Fruit fly (Drosophila melanogaster) whole organism, embryonic: ENCODE results near the gene CG33640.

Experiments
- BEAF-32 ChIP-seq: fragments of 200-800 bp; sonication (Bioruptor generic); optimal IDR thresholded peaks from 3 replicates; lab custom pipeline; 2017; ENCODE audit warnings: missing biosample characterization, missing genetic modification characterization, mild to moderate bottlenecking, moderate library complexity, missing genetic modification reagents
- CG10274 ChIP-seq: fragments of 200-800 bp; sonication (Bioruptor generic); optimal IDR thresholded peaks from 3 replicates; lab custom pipeline; 2017; ENCODE audit warnings: missing biosample characterization, mild to moderate bottlenecking, missing genetic modification characterization
- CG11696 ChIP-seq: fragments of 200-800 bp; sonication (Bioruptor generic); IDR thresholded peaks from 2 replicates; pipeline ENCODE4 v1.3.6; 2022; ENCODE audit warnings: missing biosample characterization, missing genetic modification characterization
- CG12236 ChIP-seq: fragments of 200-800 bp; sonication (Bioruptor generic); optimal IDR thresholded peaks from 2 replicates; lab custom pipeline; 2016; ENCODE audit warnings: missing biosample characterization, missing genetic modification characterization
- CG14014 ChIP-seq: fragments of 200-800 bp; sonication (Bioruptor generic); IDR thresholded peaks from 2 replicates; pipeline ENCODE4 v1.3.6; 2022; ENCODE audit warnings: missing biosample characterization, missing genetic modification characterization
- CG14050 ChIP-seq: fragments of 200-800 bp; sonication (Bioruptor generic); IDR thresholded peaks from 3 replicates; pipeline ENCODE4 v1.3.6; 2022; ENCODE audit warnings: missing biosample characterization, missing genetic modification characterization
- CG15011 ChIP-seq: fragments of 200-800 bp; sonication (Bioruptor generic); optimal IDR thresholded peaks from 3 replicates; lab custom pipeline; 2018; ENCODE audit warnings: missing biosample characterization, mild to moderate bottlenecking, missing genetic modification characterization
- CG15479 ChIP-seq: fragments of 200-800 bp; sonication (Bioruptor generic); optimal IDR thresholded peaks from 3 replicates; lab custom pipeline; 2019; ENCODE audit warnings: missing biosample characterization, mild to moderate bottlenecking, missing genetic modification characterization, moderate library complexity
- CG16815 ChIP-seq: fragments of 200-800 bp; sonication (Bioruptor generic); optimal IDR thresholded peaks from 3 replicates; lab custom pipeline; 2017; ENCODE audit warnings: missing biosample characterization, mild to moderate bottlenecking, missing genetic modification characterization
- CG17568 ChIP-seq: fragments of 200-800 bp; sonication (Bioruptor generic); optimal IDR thresholded peaks from 2 replicates; lab custom pipeline; 2018; ENCODE audit warnings: missing biosample characterization, mild to moderate bottlenecking, missing genetic modification characterization, moderate library complexity
- CG17829 ChIP-seq: fragments of 200-800 bp; optimal IDR thresholded peaks from 2 replicates; lab custom pipeline; 2019; ENCODE audit warnings: missing biosample characterization, mild to moderate bottlenecking, missing genetic modification characterization, moderate library complexity
- CG18476 ChIP-seq: fragments of 200-800 bp; sonication (Bioruptor generic); optimal IDR thresholded peaks from 2 replicates; lab custom pipeline; 2016; ENCODE audit warnings: missing biosample characterization, mild to moderate bottlenecking, missing genetic modification characterization
- CG31224 ChIP-seq: fragments of 200-800 bp; sonication (Bioruptor generic); IDR thresholded peaks from 2 replicates; pipeline ENCODE4 v1.3.6; 2022; ENCODE audit warnings: missing biosample characterization, missing genetic modification characterization
- CG31441 ChIP-seq: fragments of 200-800 bp; sonication (Bioruptor generic); IDR thresholded peaks from 2 replicates; pipeline ENCODE4 v1.3.6; 2022; ENCODE audit warnings: missing biosample characterization, missing genetic modification characterization
- CG3726 ChIP-seq: fragments of 200-800 bp; sonication (Bioruptor generic); IDR thresholded peaks from 3 replicates; pipeline ENCODE4, ENCODE4 v1.3.6; 2022; ENCODE audit warnings: missing biosample characterization, missing genetic modification characterization
- CG7271 ChIP-seq: fragments of 200-800 bp; sonication (Bioruptor generic); optimal IDR thresholded peaks from 2 replicates; lab custom pipeline; 2018; ENCODE audit warnings: missing biosample characterization, mild to moderate bottlenecking, missing genetic modification characterization, moderate library complexity
- CG7372 ChIP-seq: fragments of 200-800 bp; sonication (Bioruptor generic); IDR thresholded peaks from 2 replicates; pipeline ENCODE4 v1.3.6; 2022; ENCODE audit warnings: missing biosample characterization, missing genetic modification characterization
- CG7839 ChIP-seq: fragments of 200-800 bp; sonication (Bioruptor generic); optimal IDR thresholded peaks from 3 replicates; lab custom pipeline; 2018; ENCODE audit warnings: missing biosample characterization, mild to moderate bottlenecking, missing genetic modification characterization, moderate library complexity
- CG8281 ChIP-seq: fragments of 200-800 bp; sonication (Bioruptor generic); optimal IDR thresholded peaks from 2 replicates; lab custom pipeline; 2018; ENCODE audit warnings: missing biosample characterization, mild to moderate bottlenecking, missing genetic modification characterization, moderate library complexity
- D19B ChIP-seq: fragments of 200-800 bp; sonication (Bioruptor generic); optimal IDR thresholded peaks from 2 replicates; lab custom pipeline; 2017; ENCODE audit warnings: missing biosample characterization, mild to moderate bottlenecking, missing genetic modification characterization
- Dad ChIP-seq: fragments of 200-800 bp; sonication (Bioruptor generic); optimal IDR thresholded peaks from 3 replicates; lab custom pipeline; 2016; ENCODE audit warnings: missing biosample characterization, missing genetic modification characterization
- Dp ChIP-seq: fragments of 200-800 bp; sonication (Bioruptor generic); optimal IDR thresholded peaks from 2 replicates; lab custom pipeline; 2018; ENCODE audit warnings: missing biosample characterization, mild to moderate bottlenecking, missing genetic modification characterization, moderate library complexity
- Eip74EF ChIP-seq, 2 experiments: fragments of 200-800 bp in 1 of 2; fragments of >200 bp in 1 of 2; sonication (Bioruptor generic) in 1 of 2; optimal IDR thresholded peaks; 2 replicates each; lab custom pipeline; 2017 to 2019; ENCODE audit warnings: missing biosample characterization in 2 of 2, missing genetic modification characterization in 2 of 2, mild to moderate bottlenecking in 1 of 2, moderate library complexity in 1 of 2
- Ets65A ChIP-seq: fragments of 200-800 bp; sonication (Bioruptor generic); peaks from one replicate; lab custom pipeline; 2016; ENCODE audit warnings: missing biosample characterization, missing genetic modification characterization
- Hr3 ChIP-seq: fragments of 200-800 bp; sonication (Bioruptor generic); optimal IDR thresholded peaks from 3 replicates; lab custom pipeline; 2016; ENCODE audit warnings: missing biosample characterization, missing genetic modification characterization
- NFAT ChIP-seq: fragments of 200-800 bp; sonication (Bioruptor generic); IDR thresholded peaks from 2 replicates; pipeline ENCODE4 v1.3.6; 2022; ENCODE audit warnings: missing biosample characterization, missing genetic modification characterization
- Rx ChIP-seq: fragments of 200-800 bp; sonication (Bioruptor generic); IDR thresholded peaks from 2 replicates; pipeline ENCODE4 v1.3.6; 2022; ENCODE audit warnings: missing biosample characterization, missing genetic modification characterization
- Sox100B ChIP-seq: fragments of 200-800 bp; sonication (Bioruptor generic); optimal IDR thresholded peaks from 3 replicates; lab custom pipeline; 2018; ENCODE audit warnings: missing biosample characterization, mild to moderate bottlenecking, missing genetic modification characterization
- Spps ChIP-seq: fragments of 200-800 bp; sonication (Bioruptor generic); optimal IDR thresholded peaks from 2 replicates; lab custom pipeline; 2018; ENCODE audit warnings: missing biosample characterization, mild to moderate bottlenecking, missing genetic modification characterization
- az2 ChIP-seq: fragments of 200-800 bp; sonication (Bioruptor generic); optimal IDR thresholded peaks from 3 replicates; lab custom pipeline; 2016; ENCODE audit warnings: missing biosample characterization, missing genetic modification characterization
- bigmax ChIP-seq: fragments of 200-800 bp; sonication (Bioruptor generic); optimal IDR thresholded peaks from 2 replicates; lab custom pipeline; 2018; ENCODE audit warnings: missing biosample characterization, mild to moderate bottlenecking, missing genetic modification characterization
- bsh ChIP-seq, 2 experiments: fragments of 200-800 bp; sonication (Bioruptor generic); optimal IDR thresholded peaks; 2 replicates each; lab custom pipeline; 2017 to 2018; ENCODE audit warnings: mild to moderate bottlenecking in 2 of 2, missing biosample characterization in 2 of 2, missing genetic modification characterization in 2 of 2, moderate library complexity in 1 of 2
- cg ChIP-seq: fragments of 200-800 bp; sonication (Bioruptor generic); optimal IDR thresholded peaks from 3 replicates; lab custom pipeline; 2019; ENCODE audit warnings: missing biosample characterization, mild to moderate bottlenecking, missing genetic modification characterization, moderate library complexity
- chif ChIP-seq, 2 experiments: fragments of 200-800 bp; sonication (Bioruptor generic); optimal IDR thresholded peaks; 3 replicates each; lab custom pipeline; 2016; ENCODE audit warnings: missing biosample characterization in 2 of 2, missing genetic modification characterization in 2 of 2
- chn ChIP-seq: fragments of 200-800 bp; sonication (Bioruptor generic); optimal IDR thresholded peaks from 2 replicates; lab custom pipeline; 2016; ENCODE audit warnings: missing biosample characterization, missing genetic modification characterization
- corto ChIP-seq: fragments of 200-800 bp; sonication (Bioruptor generic); optimal IDR thresholded peaks from 2 replicates; lab custom pipeline; 2016; ENCODE audit warnings: missing biosample characterization, mild to moderate bottlenecking, missing genetic modification characterization, moderate library complexity
- danr ChIP-seq: fragments of 200-800 bp; sonication (Bioruptor generic); IDR thresholded peaks from 2 replicates; pipeline ENCODE4 v1.3.6; 2022; ENCODE audit warnings: missing biosample characterization, missing genetic modification characterization
- dmrt11E ChIP-seq: fragments of 200-800 bp; sonication (Bioruptor generic); optimal IDR thresholded peaks from 3 replicates; lab custom pipeline; 2018; ENCODE audit warnings: missing biosample characterization, mild to moderate bottlenecking, missing genetic modification characterization, moderate library complexity
- dysf ChIP-seq: fragments of 200-800 bp; sonication (Bioruptor generic); IDR thresholded peaks from 3 replicates; pipeline ENCODE4 v1.3.6; 2022; ENCODE audit warnings: missing biosample characterization, missing genetic modification characterization
- fru ChIP-seq: fragments of >200 bp; optimal IDR thresholded peaks from 2 replicates; lab custom pipeline; 2017
- ftz-f1 ChIP-seq: fragments of 200-800 bp; sonication (Bioruptor generic); optimal IDR thresholded peaks from 2 replicates; lab custom pipeline; 2016; ENCODE audit warnings: missing biosample characterization, missing genetic modification characterization
- gfzf ChIP-seq: fragments of 200-800 bp; sonication (Bioruptor generic); optimal IDR thresholded peaks from 2 replicates; lab custom pipeline; 2016; ENCODE audit warnings: missing biosample characterization, mild to moderate bottlenecking, missing genetic modification characterization, moderate library complexity
- ken ChIP-seq: fragments of 200-800 bp; sonication (Bioruptor generic); IDR thresholded peaks from 3 replicates; pipeline ENCODE4 v1.3.6; 2022; ENCODE audit warnings: missing biosample characterization, missing genetic modification characterization
- lmd ChIP-seq: fragments of 200-800 bp; sonication (Bioruptor generic); IDR thresholded peaks from 2 replicates; pipeline ENCODE4 v1.3.6; 2022; ENCODE audit warnings: missing biosample characterization, missing genetic modification characterization
- prd ChIP-seq, 3 experiments: fragments of >200 bp in 2 of 3; fragments of 200-800 bp in 1 of 3; sonication (Bioruptor generic) in 1 of 3; optimal IDR thresholded peaks in 2 of 3; IDR thresholded peaks in 1 of 3; 2 replicates in 2 of 3; 3 replicates in 1 of 3; pipeline versions ENCODE4 v1.3.6 to Lab custom; 2017 to 2022; ENCODE audit warnings: missing biosample characterization in 1 of 3, missing genetic modification characterization in 1 of 3
- schlank ChIP-seq: fragments of 200-800 bp; sonication (Bioruptor generic); optimal IDR thresholded peaks from 2 replicates; lab custom pipeline; 2018; ENCODE audit warnings: missing biosample characterization, mild to moderate bottlenecking, missing genetic modification characterization
- slp2 ChIP-seq: fragments of 200-800 bp; sonication (Bioruptor generic); optimal IDR thresholded peaks from 2 replicates; lab custom pipeline; 2016; ENCODE audit warnings: missing biosample characterization, missing genetic modification characterization
- sob ChIP-seq: fragments of 200-800 bp; sonication (Bioruptor generic); IDR thresholded peaks from 2 replicates; pipeline ENCODE4 v1.3.6; 2022; ENCODE audit warnings: missing biosample characterization, missing genetic modification characterization
- tup ChIP-seq: fragments of 200-800 bp; sonication (Bioruptor generic); optimal IDR thresholded peaks from 2 replicates; lab custom pipeline; 2016; ENCODE audit warnings: missing biosample characterization, mild to moderate bottlenecking, missing genetic modification characterization, moderate library complexity

Gene CG33640

DNA sequence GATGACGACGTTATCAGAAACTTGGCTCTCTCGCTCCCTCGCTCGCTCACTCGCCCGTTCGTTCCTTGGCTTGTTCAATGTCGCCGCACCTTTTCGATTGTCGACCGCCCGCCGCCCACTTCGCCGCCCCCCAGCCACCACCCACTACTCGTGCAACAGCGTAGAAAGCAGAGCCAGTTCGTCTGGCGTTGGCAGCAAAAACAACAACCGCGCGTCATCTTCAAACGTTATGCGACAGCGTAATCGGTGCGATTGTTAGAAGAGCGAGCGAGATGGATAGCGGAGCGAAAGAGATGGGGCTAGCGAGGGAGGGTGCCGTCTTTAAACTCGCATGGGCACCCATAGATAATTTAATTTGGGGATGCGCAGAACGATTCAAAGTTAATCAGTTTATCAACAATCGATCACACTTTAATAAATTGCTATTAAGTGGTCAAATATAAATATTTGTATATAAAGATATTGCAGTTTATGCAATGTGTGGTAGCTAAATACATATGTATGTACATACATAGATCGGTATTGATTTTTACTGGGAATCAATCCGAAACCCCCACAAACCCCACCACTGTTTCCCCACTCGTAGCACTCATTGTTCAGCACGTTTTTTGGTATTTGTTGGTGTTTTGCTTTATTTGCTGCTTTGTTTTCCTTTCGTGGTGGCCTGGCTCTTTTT is 13.2 kb upstream of the CG33640 start (continued):
- TF ChIP-seq CG11696 (GFP tag; lab: Robert Waterston, UW) (no peak), Dp (GFP tag; lab: Kevin White, UChicago) (no peak), prd (optimal IDR thresholded peaks at IDR 0.05; lab: Kevin White, UChicago) (no peak), prd (GFP tag; IDR thresholded peaks at IDR 0.05; lab: Robert Waterston, UW) (peak; percentile 72), CG7271 (no peak), slp2 (GFP tag; lab: Kevin White, UChicago) (no peak), Spps (tag; lab: Kevin White, UChicago) (no peak), gfzf (GFP tag; lab: Kevin White, UChicago) (no peak), dmrt11E (tag; lab: Kevin White, UChicago) (no peak), CG10274 (GFP tag; lab: Kevin White, UChicago) (peak; percentile 34), Sox100B (GFP tag; lab: Kevin White, UChicago) (peak; percentile 51), CG3726 (0 out of 3 replicates have a peak, but pooled peaks have one; percentile 36), CG14050 (GFP tag; lab: Robert Waterston, UW) (no peak), corto (GFP tag; lab: Kevin White, UChicago) (peak; percentile 48), danr (peak; percentile 60), lmd (GFP tag; lab: Robert Waterston, UW) (peak; percentile 76), CG8281 (tag; lab: Kevin White, UChicago) (no peak), dysf (peak; percentile 64), D19B (GFP tag; lab: Kevin White, UChicago) (peak; percentile 50), CG7839 (tag; lab: Kevin White, UChicago) (peak; percentile 45), Hr3 (GFP tag; lab: Kevin White, UChicago) (peak; percentile 23), Eip74EF (GFP tag; optimal IDR thresholded peaks at IDR 0.05; lab: Kevin White, UChicago) (no peak), bigmax (no peak), ftz-f1 (GFP tag; lab: Kevin White, UChicago) (no peak), CG12236 (GFP tag; lab: Kevin White, UChicago) (no peak), chn (no peak), NFAT (peak; percentile 54; the same call in 1 of the 2 replicates), CG18476 (no peak), ken (peak; percentile 37; the same call in 1 of the 3 replicates), CG31224 (peak; percentile 65), chif (GFP tag; optimal IDR thresholded peaks at IDR 0.05; lab: Kevin White, UChicago) (peak in 1 of 2 experiments; percentile 30), bsh (GFP tag; optimal IDR thresholded peaks at IDR 0.05; lab: Kevin White, UChicago) (peak in 1 of 2 experiments; percentile 49), fru (no peak), Dad (GFP tag; lab: Kevin White, UChicago) (no peak), tup (peak; percentile 46), Rx (GFP tag; lab: Robert Waterston, UW) (peak; percentile 55; the same call in 1 of the 2 replicates), cg (GFP tag; lab: Kevin White, UChicago) (peak; percentile 3), CG17829 (peak; percentile 22), CG17568 (GFP tag; lab: Kevin White, UChicago) (no peak), CG15479 (GFP tag; lab: Kevin White, UChicago) (peak; percentile 53), sob (GFP tag; lab: Robert Waterston, UW) (peak; percentile 69), az2 (no peak), Ets65A (GFP tag; lab: Kevin White, UChicago) (no peak), CG31441 (GFP tag; lab: Robert Waterston, UW) (peak; percentile 49; the same call in 1 of the 2 replicates), BEAF-32 (GFP tag; lab: Kevin White, UChicago) (no peak), CG16815 (peak; percentile 76), schlank (tag; lab: Kevin White, UChicago) (peak; percentile 3), CG7372 (GFP tag; lab: Robert Waterston, UW) (peak; percentile 70), CG15011 (GFP tag; lab: Kevin White, UChicago) (no peak), CG14014 (GFP tag; lab: Robert Waterston, UW) (peak; percentile 53)
